Worm (Caenorhabditis elegans) whole organism, late embryonic: ENCODE measurements around the gene W02B3.4.

Experiments used
- C08G9.2 ChIP-seq: sonication (generic microtip); optimal IDR thresholded peaks from 2 replicates; lab custom pipeline; 2016; ENCODE audit warnings: mild to moderate bottlenecking, missing genetic modification characterization, moderate library complexity, missing compliant biosample characterization
- F13H6.1 ChIP-seq: sonication (generic microtip); optimal IDR thresholded peaks from 2 replicates; lab custom pipeline; 2016; ENCODE audit warnings: missing genetic modification characterization, missing compliant biosample characterization
- T23F11.4 ChIP-seq: fragments of 200-800 bp; sonication (Bioruptor generic); optimal IDR thresholded peaks from 2 replicates; lab custom pipeline; 2018; ENCODE audit warnings: mild to moderate bottlenecking, missing genetic modification characterization, missing compliant biosample characterization
- ahr-1 ChIP-seq: sonication (generic microtip); optimal IDR thresholded peaks from 2 replicates; lab custom pipeline; 2016; ENCODE audit warnings: missing genetic modification characterization, missing compliant biosample characterization
- ama-1 ChIP-seq: fragments of 150-350 bp; optimal IDR thresholded peaks from 2 replicates; lab custom pipeline; 2014
- ceh-18 ChIP-seq: sonication (generic microtip); optimal IDR thresholded peaks from 2 replicates; lab custom pipeline; 2016; ENCODE audit warnings: missing genetic modification characterization, missing compliant biosample characterization
- ceh-19 ChIP-seq: fragments of 200-800 bp; sonication (Bioruptor generic); optimal IDR thresholded peaks from 2 replicates; lab custom pipeline; 2018; ENCODE audit warnings: mild to moderate bottlenecking, missing genetic modification characterization, missing compliant biosample characterization
- ceh-22 ChIP-seq: sonication (generic microtip); optimal IDR thresholded peaks from 2 replicates; lab custom pipeline; 2017; ENCODE audit warnings: missing biosample characterization, missing genetic modification characterization
- ceh-30 ChIP-seq: fragments of 150-350 bp; optimal IDR thresholded peaks from 2 replicates; lab custom pipeline; 2014; ENCODE audit warnings: missing biosample characterization, missing genetic modification characterization
- ceh-31 ChIP-seq: sonication (generic microtip); optimal IDR thresholded peaks from 2 replicates; lab custom pipeline; 2016; ENCODE audit warnings: missing genetic modification characterization, missing compliant biosample characterization
- ceh-34 ChIP-seq: sonication (generic microtip); optimal IDR thresholded peaks from 2 replicates; lab custom pipeline; 2016; ENCODE audit warnings: mild to moderate bottlenecking, missing genetic modification characterization, missing compliant biosample characterization
- ceh-45 ChIP-seq: fragments of 200-800 bp; sonication (Bioruptor generic); IDR thresholded peaks from 2 replicates; pipeline ENCODE4 v1.3.6; 2022; ENCODE audit warnings: missing genetic modification reagents, missing genetic modification characterization, missing compliant biosample characterization
- ceh-48 ChIP-seq: sonication (generic microtip); optimal IDR thresholded peaks from 2 replicates; lab custom pipeline; 2016; ENCODE audit warnings: missing genetic modification characterization, inconsistent platforms, missing compliant biosample characterization
- ceh-9 ChIP-seq: sonication (generic microtip); optimal IDR thresholded peaks from 2 replicates; lab custom pipeline; 2016; ENCODE audit warnings: mild to moderate bottlenecking, missing genetic modification characterization, inconsistent platforms, missing compliant biosample characterization
- dmd-4 ChIP-seq: sonication (generic microtip); optimal IDR thresholded peaks from 2 replicates; lab custom pipeline; 2016; ENCODE audit warnings: borderline replicate concordance, missing genetic modification characterization, missing compliant biosample characterization
- dve-1 ChIP-seq: sonication (generic microtip); optimal IDR thresholded peaks from 2 replicates; lab custom pipeline; 2017; ENCODE audit warnings: antibody characterized with exemption, mild to moderate bottlenecking, missing genetic modification characterization, missing compliant biosample characterization
- elt-2 ChIP-seq: sonication (generic microtip); optimal IDR thresholded peaks from 2 replicates; lab custom pipeline; 2016; ENCODE audit warnings: missing genetic modification reagents, missing genetic modification characterization, missing compliant biosample characterization
- elt-4 ChIP-seq: sonication (generic microtip); optimal IDR thresholded peaks from 2 replicates; lab custom pipeline; 2016; ENCODE audit warnings: missing genetic modification characterization, missing compliant biosample characterization
- ets-4 ChIP-seq: sonication (generic microtip); optimal IDR thresholded peaks from 2 replicates; lab custom pipeline; 2016; ENCODE audit warnings: missing genetic modification characterization, missing compliant biosample characterization
- eyg-1 ChIP-seq: sonication (generic microtip); optimal IDR thresholded peaks from 2 replicates; lab custom pipeline; 2016; ENCODE audit warnings: missing genotype, missing genetic modification characterization, missing compliant biosample characterization
- fax-1 ChIP-seq: sonication (generic microtip); optimal IDR thresholded peaks from 2 replicates; lab custom pipeline; 2016; ENCODE audit warnings: missing genotype, missing genetic modification characterization, missing compliant biosample characterization
- fkh-10 ChIP-seq: fragments of 150-350 bp; optimal IDR thresholded peaks from 2 replicates; lab custom pipeline; 2014; ENCODE audit warnings: missing biosample characterization, missing genetic modification reagents, missing genetic modification characterization
- fkh-6 ChIP-seq: sonication (generic microtip); optimal IDR thresholded peaks from 2 replicates; lab custom pipeline; 2016; ENCODE audit warnings: missing genetic modification characterization, missing compliant biosample characterization
- hlh-15 ChIP-seq: sonication (generic microtip); optimal IDR thresholded peaks from 2 replicates; lab custom pipeline; 2016; ENCODE audit warnings: missing genetic modification characterization, missing compliant biosample characterization
- hlh-6 ChIP-seq: sonication (generic microtip); optimal IDR thresholded peaks from 2 replicates; lab custom pipeline; 2016; ENCODE audit warnings: missing genotype, missing genetic modification characterization, missing compliant biosample characterization
- lim-6 ChIP-seq: sonication (generic microtip); optimal IDR thresholded peaks from 2 replicates; lab custom pipeline; 2016; ENCODE audit warnings: missing genetic modification characterization, missing compliant biosample characterization
- lin-11 ChIP-seq: fragments of 200-800 bp; sonication (Bioruptor generic); optimal IDR thresholded peaks from 2 replicates; lab custom pipeline; 2018; ENCODE audit warnings: mild to moderate bottlenecking, missing genetic modification characterization, missing compliant biosample characterization
- mec-3 ChIP-seq: sonication (generic microtip); optimal IDR thresholded peaks from 2 replicates; lab custom pipeline; 2016; ENCODE audit warnings: borderline replicate concordance, missing genetic modification characterization, missing compliant biosample characterization
- nfya-1 ChIP-seq: sonication (generic microtip); optimal IDR thresholded peaks from 2 replicates; lab custom pipeline; 2017; ENCODE audit warnings: missing genetic modification characterization, mild to moderate bottlenecking, missing compliant biosample characterization, antibody characterized with exemption, moderate library complexity
- nhr-232 ChIP-seq: sonication (generic microtip); optimal IDR thresholded peaks from 2 replicates; lab custom pipeline; 2016; ENCODE audit warnings: missing genetic modification characterization, missing compliant biosample characterization
- npax-4 ChIP-seq: sonication (generic microtip); optimal IDR thresholded peaks from 2 replicates; lab custom pipeline; 2016; ENCODE audit warnings: missing genetic modification characterization, missing compliant biosample characterization
- odd-2 ChIP-seq: sonication (generic microtip); optimal IDR thresholded peaks from 2 replicates; lab custom pipeline; 2017; ENCODE audit warnings: antibody characterized with exemption, mild to moderate bottlenecking, missing genetic modification characterization, missing compliant biosample characterization
- pag-3 ChIP-seq: sonication (generic microtip); optimal IDR thresholded peaks from 2 replicates; lab custom pipeline; 2016; ENCODE audit warnings: missing compliant biosample characterization, missing genetic modification characterization, borderline replicate concordance
- pat-9 ChIP-seq: fragments of 200-800 bp; sonication (Bioruptor generic); optimal IDR thresholded peaks from 2 replicates; lab custom pipeline; 2018; ENCODE audit warnings: mild to moderate bottlenecking, missing genetic modification characterization, moderate library complexity, missing compliant biosample characterization
- pax-1 ChIP-seq: fragments of 150-350 bp; optimal IDR thresholded peaks from 2 replicates; lab custom pipeline; 2014; ENCODE audit warnings: missing biosample characterization, missing genetic modification characterization
- pha-4 ChIP-seq: fragments of 150-350 bp; optimal IDR thresholded peaks from 2 replicates; lab custom pipeline; 2018; ENCODE audit warnings: missing biosample characterization, missing genetic modification reagents, missing genetic modification characterization
- pqm-1 ChIP-seq: sonication (generic microtip); optimal IDR thresholded peaks from 2 replicates; lab custom pipeline; 2016; ENCODE audit warnings: missing genetic modification characterization, missing compliant biosample characterization
- pros-1 ChIP-seq: fragments of 150-350 bp; optimal IDR thresholded peaks from 2 replicates; lab custom pipeline; 2014; ENCODE audit warnings: missing biosample characterization, missing genetic modification reagents, missing genetic modification characterization
- ref-2 ChIP-seq: sonication (generic microtip); optimal IDR thresholded peaks from 2 replicates; lab custom pipeline; 2016; ENCODE audit warnings: missing genetic modification characterization, missing compliant biosample characterization
- sdc-2 ChIP-seq: sonication (generic microtip); optimal IDR thresholded peaks from 2 replicates; lab custom pipeline; 2016; ENCODE audit warnings: missing genotype, missing genetic modification characterization, missing compliant biosample characterization
- sox-4 ChIP-seq: sonication (generic microtip); optimal IDR thresholded peaks from 2 replicates; lab custom pipeline; 2017; ENCODE audit warnings: mild to moderate bottlenecking, missing genetic modification characterization, inconsistent platforms, missing compliant biosample characterization
- syd-9 ChIP-seq: sonication (generic microtip); optimal IDR thresholded peaks from 2 replicates; lab custom pipeline; 2016; ENCODE audit warnings: mild to moderate bottlenecking, missing genetic modification characterization, moderate library complexity, missing compliant biosample characterization
- tbx-2 ChIP-seq: sonication (generic microtip); optimal IDR thresholded peaks from 2 replicates; lab custom pipeline; 2016; ENCODE audit warnings: missing genetic modification characterization, missing compliant biosample characterization
- tbx-7 ChIP-seq: sonication (generic microtip); optimal IDR thresholded peaks from 2 replicates; lab custom pipeline; 2016; ENCODE audit warnings: missing genotype, missing genetic modification characterization, missing compliant biosample characterization
- ttx-3 ChIP-seq: sonication (generic microtip); optimal IDR thresholded peaks from 2 replicates; lab custom pipeline; 2016; ENCODE audit warnings: missing genetic modification reagents, missing genetic modification characterization, missing compliant biosample characterization
- unc-3 ChIP-seq, 2 experiments: fragments of 200-800 bp in 1 of 2; sonication (Bioruptor generic) in 1 of 2; sonication (generic microtip) in 1 of 2; conservative IDR thresholded peaks in 1 of 2; optimal IDR thresholded peaks in 1 of 2; 2 replicates each; pipeline versions ENCODE4 v1.3.6 to Lab custom; 2016 to 2022; ENCODE audit warnings: missing compliant biosample characterization in 2 of 2, missing genetic modification characterization in 2 of 2, missing genetic modification reagents in 1 of 2
- unc-42 ChIP-seq: sonication (generic microtip); optimal IDR thresholded peaks from 2 replicates; lab custom pipeline; 2016; ENCODE audit warnings: missing genotype, missing genetic modification characterization, missing compliant biosample characterization
- unc-55 ChIP-seq: sonication (generic microtip); optimal IDR thresholded peaks from 2 replicates; lab custom pipeline; 2017; ENCODE audit warnings: missing biosample characterization, missing genetic modification reagents, missing genetic modification characterization
- zip-5 ChIP-seq: sonication (generic microtip); optimal IDR thresholded peaks from 2 replicates; lab custom pipeline; 2016; ENCODE audit warnings: missing genetic modification characterization, missing compliant biosample characterization

Gene W02B3.4

ce11 chrIII:640198-640803, 42.9 kb downstream of the W02B3.4 start, which contains the start of the genes tag-266 and tag-267 (continued):
- TF ChIP-seq nhr-232 (tag; lab: Kevin White, UChicago), result no peak
- TF ChIP-seq ceh-45 (GFP tag; lab: Robert Waterston, UW), result no peak
- TF ChIP-seq fkh-6 (tag; lab: Kevin White, UChicago), result no peak
- TF ChIP-seq T23F11.4, result peak; percentile 2
- peak; percentile 61 for TF ChIP-seq eyg-1
- no peak for TF ChIP-seq unc-55
- TF ChIP-seq ahr-1 (tag; lab: Kevin White, UChicago), result peak; percentile 94
- TF ChIP-seq ceh-18, result peak; percentile 59
- TF ChIP-seq tbx-7 (tag; lab: Kevin White, UChicago), result peak; percentile 87
- peak; percentile 58 for TF ChIP-seq ttx-3 (tag; lab: Kevin White, UChicago)
- TF ChIP-seq hlh-15, result peak; percentile 87
- TF ChIP-seq dmd-4, result no peak
- peak; percentile 19 for TF ChIP-seq nfya-1
- no peak for TF ChIP-seq lin-11 (tag; lab: Kevin White, UChicago)
- no peak for TF ChIP-seq dve-1 (tag; lab: Kevin White, UChicago)
- peak; percentile 76 for TF ChIP-seq lim-6 (tag; lab: Kevin White, UChicago)
- peak; percentile 89 for TF ChIP-seq ets-4 (tag; lab: Kevin White, UChicago)
- no peak for TF ChIP-seq syd-9 (tag; lab: Kevin White, UChicago)
- TF ChIP-seq pros-1 (tag; lab: Kevin White, UChicago), result no peak
- peak; percentile 17 for TF ChIP-seq sdc-2 (tag; lab: Kevin White, UChicago)
- TF ChIP-seq pax-1 (tag; lab: Kevin White, UChicago), result no peak
- TF ChIP-seq elt-4 (tag; lab: Kevin White, UChicago), result no peak
- TF ChIP-seq ama-1 (lab: Kevin White, UChicago), result no peak
- TF ChIP-seq sox-4 (tag; lab: Kevin White, UChicago), result peak; percentile 31

ce11 chrIII:638319-638718, 44.9 kb downstream of the W02B3.4 start, which contains the start of gene sbds-1:
Gene sbds-1 (minus strand): TSS chrIII:638419.
- no peak for TF ChIP-seq ceh-34 (tag; lab: Kevin White, UChicago)
- TF ChIP-seq ceh-9 (tag; lab: Kevin White, UChicago), result no peak
- no peak for TF ChIP-seq fax-1 (tag; lab: Kevin White, UChicago)
- no peak for TF ChIP-seq hlh-6
- no peak for TF ChIP-seq ets-4 (tag; lab: Kevin White, UChicago)
- TF ChIP-seq ceh-30, result no peak
- TF ChIP-seq pqm-1, result no peak
- TF ChIP-seq npax-4 (tag; lab: Kevin White, UChicago), result no peak
- no peak for TF ChIP-seq tbx-7 (tag; lab: Kevin White, UChicago)
- no peak for TF ChIP-seq sdc-2 (tag; lab: Kevin White, UChicago)
- no peak for TF ChIP-seq odd-2 (tag; lab: Kevin White, UChicago)
- no peak for TF ChIP-seq fkh-10 (GFP tag; lab: Kevin White, UChicago)
- TF ChIP-seq syd-9 (tag; lab: Kevin White, UChicago), result no peak
- no peak for TF ChIP-seq ceh-19 (GFP tag; lab: Kevin White, UChicago)
- TF ChIP-seq F13H6.1 (tag; lab: Kevin White, UChicago), result no peak
- TF ChIP-seq hlh-15, result no peak
- TF ChIP-seq ceh-18, result no peak
- no peak for TF ChIP-seq zip-5
- no peak for TF ChIP-seq ceh-31 (tag; lab: Kevin White, UChicago)

- TF ChIP-seq dve-1 (tag; lab: Kevin White, UChicago) (no peak), sox-4 (tag; lab: Kevin White, UChicago) (no peak), unc-42 (tag; lab: Kevin White, UChicago) (no peak), unc-3 (GFP tag; conservative IDR thresholded peaks at IDR 0.05; lab: Robert Waterston, UW) (no peak), unc-3 (tag; optimal IDR thresholded peaks at IDR 0.05; lab: Kevin White, UChicago) (no peak), mec-3 (tag; lab: Kevin White, UChicago) (no peak), syd-9 (tag; lab: Kevin White, UChicago) (no peak), ceh-48 (tag; lab: Kevin White, UChicago) (no peak), ceh-22 (tag; lab: Kevin White, UChicago) (no peak), elt-2 (no peak), pha-4 (tag; lab: Kevin White, UChicago) (no peak), C08G9.2 (tag; lab: Kevin White, UChicago) (no peak), dmd-4 (no peak), tbx-2 (tag; lab: Kevin White, UChicago) (no peak), ttx-3 (tag; lab: Kevin White, UChicago) (no peak), pag-3 (no peak), ref-2 (tag; lab: Kevin White, UChicago) (no peak), pat-9 (tag; lab: Kevin White, UChicago) (no peak), F13H6.1 (tag; lab: Kevin White, UChicago) (no peak), pros-1 (tag; lab: Kevin White, UChicago) (no peak), lim-6 (tag; lab: Kevin White, UChicago) (no peak)
Measured at ce11 chrIII:636067-636466, 47.2 kb downstream of the W02B3.4 start, which contains the start of gene T19C3.7. Gene T19C3.7 (minus strand): TSS chrIII:636167.
